Fruit fly (Drosophila melanogaster) whole organism, wandering third instar larva: Measurements from ENCODE around the gene CG4036.

ENCODE experiments used
- CG9705 ChIP-seq: fragments of 200-800 bp; sonication (Bioruptor generic); optimal IDR thresholded peaks from 2 replicates; lab custom pipeline; 2018; ENCODE audit warnings: missing biosample characterization, mild to moderate bottlenecking, missing genetic modification characterization
- HLH106 ChIP-seq: fragments of 200-800 bp; optimal IDR thresholded peaks from 3 replicates; lab custom pipeline; 2019; ENCODE audit warnings: missing biosample characterization, mild to moderate bottlenecking, missing genetic modification characterization, moderate library complexity
- Myc ChIP-seq: fragments of >200 bp; optimal IDR thresholded peaks from 2 replicates; lab custom pipeline; 2017
- OdsH ChIP-seq: fragments of 200-800 bp; sonication (Bioruptor generic); optimal IDR thresholded peaks from 2 replicates; lab custom pipeline; 2016; ENCODE audit warnings: missing biosample characterization, mild to moderate bottlenecking, missing genetic modification characterization
- brk ChIP-seq: fragments of 200-800 bp; sonication (Bioruptor generic); optimal IDR thresholded peaks from 2 replicates; lab custom pipeline; 2016; ENCODE audit warnings: missing biosample characterization, mild to moderate bottlenecking, missing genetic modification characterization
- dl ChIP-seq, 2 experiments: fragments of 175-275, 200-275 bp in 1 of 2; fragments of 200-275 bp in 1 of 2; sonication (Bioruptor generic); optimal IDR thresholded peaks; lab custom pipeline; 2018; ENCODE audit warnings: mild to moderate bottlenecking in 2 of 2, missing biosample characterization in 2 of 2, missing genetic modification characterization in 2 of 2, moderate library complexity in 2 of 2; ENCODE audit not compliant: partially characterized antibody in 2 of 2, insufficient read depth in 1 of 2
- fru ChIP-seq: fragments of 200-800 bp; sonication (Bioruptor generic); optimal IDR thresholded peaks from 3 replicates; lab custom pipeline; 2016; ENCODE audit warnings: missing biosample characterization, mild to moderate bottlenecking, missing genetic modification characterization
- h ChIP-seq: fragments of 200-800 bp; sonication (Bioruptor generic); optimal IDR thresholded peaks from 3 replicates; lab custom pipeline; 2016; ENCODE audit warnings: missing biosample characterization, mild to moderate bottlenecking, missing genetic modification characterization
- lola ChIP-seq: fragments of >200 bp; optimal IDR thresholded peaks from 2 replicates; lab custom pipeline; 2017; ENCODE audit warnings: missing biosample characterization, missing genetic modification characterization
- psq ChIP-seq: fragments of 200-800 bp; sonication (Bioruptor generic); optimal IDR thresholded peaks from 3 replicates; lab custom pipeline; 2017; ENCODE audit warnings: missing biosample characterization, mild to moderate bottlenecking, missing genetic modification characterization, moderate library complexity
- rgr ChIP-seq: fragments of 200-800 bp; sonication (Bioruptor generic); optimal IDR thresholded peaks from 3 replicates; lab custom pipeline; 2016; ENCODE audit warnings: missing biosample characterization, mild to moderate bottlenecking, missing genetic modification characterization
- sv ChIP-seq: fragments of 200-800 bp; sonication (Bioruptor generic); optimal IDR thresholded peaks from 3 replicates; lab custom pipeline; 2016; ENCODE audit warnings: missing biosample characterization, missing genetic modification characterization
- tai ChIP-seq: sonication (Bioruptor generic); optimal IDR thresholded peaks from 2 replicates; lab custom pipeline; 2016; ENCODE audit warnings: missing biosample characterization, missing genetic modification characterization

- no peak for TF ChIP-seq CG9705 (GFP tag; lab: Kevin White, UChicago)
- TF ChIP-seq h = no peak
- no peak for TF ChIP-seq dl (GFP tag; optimal IDR thresholded peaks at IDR 0.05; lab: Kevin White, UChicago; ENCODE audit: insufficient read depth in 1 of 2, partially characterized antibody in 2 of 2)
- TF ChIP-seq HLH106 = no peak
- peak; percentile 58 for TF ChIP-seq brk
- TF ChIP-seq OdsH (GFP tag; lab: Kevin White, UChicago) = no peak
- no peak for TF ChIP-seq fru (GFP tag; lab: Kevin White, UChicago)
- TF ChIP-seq sv (GFP tag; lab: Kevin White, UChicago) = no peak
- TF ChIP-seq psq = no peak
- TF ChIP-seq rgr (GFP tag; lab: Kevin White, UChicago) = no peak
- no peak for TF ChIP-seq tai (GFP tag; lab: Kevin White, UChicago)
- TF ChIP-seq lola (GFP tag; lab: Kevin White, UChicago) = no peak
- TF ChIP-seq Myc = no peak
Observed at dm6 chr2L:9792945-9793344, 2.3 kb downstream of the CG4036 start, which contains the start of gene CG13123.
